Fruit fly (Drosophila melanogaster) whole organism, embryonic: ENCODE results near the gene Cpr11B.
A peak's percentile ranks its signal among the peaks of the same experiment; 100 is the strongest.

Experiments
- CG10431 ChIP-seq: fragments of 200-800 bp; sonication (Bioruptor generic); optimal IDR thresholded peaks from 3 replicates; lab custom pipeline; 2018; ENCODE audit warnings: missing biosample characterization, mild to moderate bottlenecking, missing genetic modification characterization
- CG12744 ChIP-seq: fragments of 200-800 bp; sonication (Bioruptor generic); optimal IDR thresholded peaks from 2 replicates; lab custom pipeline; 2016; ENCODE audit warnings: missing biosample characterization, missing genetic modification characterization
- CG12769 ChIP-seq: fragments of 200-800 bp; sonication (Bioruptor generic); optimal IDR thresholded peaks from 2 replicates; lab custom pipeline; 2019; ENCODE audit warnings: missing biosample characterization, mild to moderate bottlenecking, missing genetic modification characterization, moderate library complexity
- CG13123 ChIP-seq: fragments of 200-800 bp; sonication (Bioruptor generic); optimal IDR thresholded peaks from 2 replicates; lab custom pipeline; 2016; ENCODE audit warnings: missing biosample characterization, missing genetic modification characterization
- CG13775 ChIP-seq: fragments of 200-800 bp; sonication (Bioruptor generic); optimal IDR thresholded peaks from 3 replicates; lab custom pipeline; 2017; ENCODE audit warnings: missing biosample characterization, mild to moderate bottlenecking, missing genetic modification characterization
- CG1529 ChIP-seq: fragments of 200-800 bp; sonication (Bioruptor generic); optimal IDR thresholded peaks from 3 replicates; lab custom pipeline; 2018; ENCODE audit warnings: missing biosample characterization, missing genetic modification characterization
- CG18764 ChIP-seq: fragments of 200-800 bp; sonication (Bioruptor generic); optimal IDR thresholded peaks from 3 replicates; lab custom pipeline; 2016; ENCODE audit warnings: missing biosample characterization, missing genetic modification characterization
- CG2678 ChIP-seq: fragments of 200-800 bp; sonication (Bioruptor generic); optimal IDR thresholded peaks from 3 replicates; lab custom pipeline; 2019; ENCODE audit warnings: missing biosample characterization, mild to moderate bottlenecking, missing genetic modification characterization, moderate library complexity
- CG3065 ChIP-seq: fragments of 200-800 bp; sonication (Bioruptor generic); optimal IDR thresholded peaks from 2 replicates; lab custom pipeline; 2016; ENCODE audit warnings: missing biosample characterization, missing genetic modification characterization
- CG31365 ChIP-seq: fragments of 200-800 bp; sonication (Bioruptor generic); optimal IDR thresholded peaks from 2 replicates; lab custom pipeline; 2018; ENCODE audit warnings: missing biosample characterization, mild to moderate bottlenecking, missing genetic modification characterization
- CG31441 ChIP-seq: fragments of 200-800 bp; sonication (Bioruptor generic); IDR thresholded peaks from 2 replicates; pipeline ENCODE4 v1.3.6; 2022; ENCODE audit warnings: missing biosample characterization, missing genetic modification characterization
- CG3726 ChIP-seq: fragments of 200-800 bp; sonication (Bioruptor generic); IDR thresholded peaks from 3 replicates; pipeline ENCODE4, ENCODE4 v1.3.6; 2022; ENCODE audit warnings: missing biosample characterization, missing genetic modification characterization
- CG42726 ChIP-seq: fragments of 200-800 bp; sonication (Bioruptor generic); IDR thresholded peaks from 2 replicates; pipeline ENCODE4 v1.3.6; 2022; ENCODE audit warnings: missing biosample characterization, missing genetic modification characterization; ENCODE audit not compliant: partially characterized antibody
- CG4360 ChIP-seq: fragments of 200-800 bp; sonication (Bioruptor generic); IDR thresholded peaks from 2 replicates; pipeline ENCODE4 v1.3.6; 2022; ENCODE audit warnings: missing biosample characterization, missing genetic modification characterization
- CG4730 ChIP-seq: fragments of 200-800 bp; sonication (Bioruptor generic); IDR thresholded peaks from 2 replicates; pipeline ENCODE4 v1.3.6; 2022; ENCODE audit warnings: missing biosample characterization, missing genetic modification characterization
- CG6254 ChIP-seq: fragments of 200-800 bp; sonication (Bioruptor generic); optimal IDR thresholded peaks from 3 replicates; lab custom pipeline; 2017; ENCODE audit warnings: mild to moderate bottlenecking, missing biosample characterization, missing genetic modification reagents, missing genetic modification characterization
- CG8281 ChIP-seq: fragments of 200-800 bp; sonication (Bioruptor generic); optimal IDR thresholded peaks from 2 replicates; lab custom pipeline; 2018; ENCODE audit warnings: missing biosample characterization, mild to moderate bottlenecking, missing genetic modification characterization, moderate library complexity
- CG8765 ChIP-seq: fragments of 200-800 bp; sonication (Bioruptor generic); IDR thresholded peaks from 2 replicates; pipeline ENCODE4 v1.3.6; 2022; ENCODE audit warnings: missing biosample characterization, missing genetic modification characterization
- CG9215 ChIP-seq: fragments of 200-800 bp; sonication (Bioruptor generic); IDR thresholded peaks from 2 replicates; pipeline ENCODE4 v1.3.6; 2022; ENCODE audit warnings: missing biosample characterization, missing genetic modification characterization
- CG9817 ChIP-seq: fragments of 200-800 bp; sonication (Bioruptor generic); optimal IDR thresholded peaks from 2 replicates; lab custom pipeline; 2018; ENCODE audit warnings: missing biosample characterization, mild to moderate bottlenecking, missing genetic modification characterization, moderate library complexity
- Chrac-16 ChIP-seq: fragments of 200-800 bp; sonication (Bioruptor generic); optimal IDR thresholded peaks from 3 replicates; lab custom pipeline; 2016; ENCODE audit warnings: missing biosample characterization, missing genetic modification characterization
- Eip74EF ChIP-seq, 2 experiments: fragments of 200-800 bp in 1 of 2; fragments of >200 bp in 1 of 2; sonication (Bioruptor generic) in 1 of 2; optimal IDR thresholded peaks; 2 replicates each; lab custom pipeline; 2017 to 2019; ENCODE audit warnings: missing biosample characterization in 2 of 2, missing genetic modification characterization in 2 of 2, mild to moderate bottlenecking in 1 of 2, moderate library complexity in 1 of 2
- Hr51 ChIP-seq, 2 experiments: fragments of 200-800 bp; sonication (Bioruptor generic); optimal IDR thresholded peaks; 2 replicates in 1 of 2; 3 replicates in 1 of 2; lab custom pipeline; 2016 to 2018; ENCODE audit warnings: missing biosample characterization in 2 of 2, missing genetic modification characterization in 2 of 2, mild to moderate bottlenecking in 1 of 2, moderate library complexity in 1 of 2
- Hsf ChIP-seq: fragments of 200-800 bp; sonication (Bioruptor generic); optimal IDR thresholded peaks from 3 replicates; lab custom pipeline; 2016; ENCODE audit warnings: missing biosample characterization, missing genetic modification characterization
- Mes4 ChIP-seq: fragments of 200-800 bp; sonication (Bioruptor generic); optimal IDR thresholded peaks from 2 replicates; lab custom pipeline; 2016; ENCODE audit warnings: missing biosample characterization, missing genetic modification characterization
- NC2β ChIP-seq: fragments of 200-800 bp; sonication (Bioruptor generic); optimal IDR thresholded peaks from 2 replicates; lab custom pipeline; 2016; ENCODE audit warnings: missing biosample characterization, missing genetic modification characterization
- Pdp1 ChIP-seq, 2 experiments: fragments of 200-800 bp; sonication (Bioruptor generic); optimal IDR thresholded peaks; 3 replicates each; lab custom pipeline; 2016; ENCODE audit warnings: missing biosample characterization in 2 of 2, missing genetic modification characterization in 2 of 2, mild to moderate bottlenecking in 1 of 2, moderate library complexity in 1 of 2
- Ptx1 ChIP-seq: fragments of 200-800 bp; sonication (Bioruptor generic); IDR thresholded peaks from 2 replicates; pipeline ENCODE4 v1.3.6; 2022; ENCODE audit warnings: missing biosample characterization, missing genetic modification characterization
- Sox100B ChIP-seq: fragments of 200-800 bp; sonication (Bioruptor generic); optimal IDR thresholded peaks from 3 replicates; lab custom pipeline; 2018; ENCODE audit warnings: missing biosample characterization, mild to moderate bottlenecking, missing genetic modification characterization
- Trl ChIP-seq, 3 experiments: fragments of >200 bp in 2 of 3; fragments of 200-800 bp in 1 of 3; sonication (Bioruptor generic) in 1 of 3; optimal IDR thresholded peaks; 2 replicates in 1 of 3; 3 replicates in 2 of 3; lab custom pipeline; 2016 to 2017; ENCODE audit warnings: missing biosample characterization in 1 of 3, missing genetic modification characterization in 1 of 3
- Xbp1 ChIP-seq: fragments of 200-800 bp; sonication (Bioruptor generic); optimal IDR thresholded peaks from 3 replicates; lab custom pipeline; 2016; ENCODE audit warnings: missing biosample characterization, mild to moderate bottlenecking, missing genetic modification characterization
- chif ChIP-seq, 2 experiments: fragments of 200-800 bp; sonication (Bioruptor generic); optimal IDR thresholded peaks; 3 replicates each; lab custom pipeline; 2016; ENCODE audit warnings: missing biosample characterization in 2 of 2, missing genetic modification characterization in 2 of 2
- chinmo ChIP-seq: fragments of 200-800 bp; sonication (Bioruptor generic); IDR thresholded peaks from 4 replicates; pipeline ENCODE4 v1.3.6; 2022; ENCODE audit warnings: missing biosample characterization, missing genetic modification characterization; ENCODE audit not compliant: partially characterized antibody
- crp ChIP-seq, 2 experiments: fragments of 200-800 bp; sonication (Bioruptor generic); optimal IDR thresholded peaks; 2 replicates in 1 of 2; 3 replicates in 1 of 2; lab custom pipeline; 2017; ENCODE audit warnings: missing biosample characterization in 2 of 2, missing genetic modification characterization in 2 of 2, mild to moderate bottlenecking in 1 of 2, moderate library complexity in 1 of 2
- dan ChIP-seq: fragments of 200-800 bp; sonication (Bioruptor generic); IDR thresholded peaks from 2 replicates; pipeline ENCODE4 v1.3.6; 2022; ENCODE audit warnings: missing biosample characterization, missing genetic modification characterization
- dimm ChIP-seq: fragments of 200-800 bp; sonication (Bioruptor generic); IDR thresholded peaks from 2 replicates; pipeline ENCODE4 v1.3.6; 2022; ENCODE audit warnings: missing biosample characterization, missing genetic modification characterization
- eve ChIP-seq, 2 experiments: fragments of >200 bp; optimal IDR thresholded peaks; 2 replicates each; lab custom pipeline; 2017; ENCODE audit warnings: missing biosample characterization in 2 of 2, missing genetic modification characterization in 2 of 2
- hbn ChIP-seq: fragments of 200-800 bp; sonication (Bioruptor generic); IDR thresholded peaks from 2 replicates; pipeline ENCODE4 v1.3.6; 2022; ENCODE audit warnings: missing biosample characterization, missing genetic modification characterization; ENCODE audit not compliant: partially characterized antibody
- her ChIP-seq: fragments of 200-800 bp; sonication (Bioruptor generic); optimal IDR thresholded peaks from 2 replicates; lab custom pipeline; 2016; ENCODE audit warnings: missing biosample characterization, missing genetic modification characterization
- pho ChIP-seq: fragments of 200-800 bp; sonication (Bioruptor generic); optimal IDR thresholded peaks from 2 replicates; lab custom pipeline; 2016; ENCODE audit warnings: missing biosample characterization, missing genetic modification characterization
- prd ChIP-seq, 3 experiments: fragments of >200 bp in 2 of 3; fragments of 200-800 bp in 1 of 3; sonication (Bioruptor generic) in 1 of 3; optimal IDR thresholded peaks in 2 of 3; IDR thresholded peaks in 1 of 3; 2 replicates in 2 of 3; 3 replicates in 1 of 3; pipeline versions ENCODE4 v1.3.6 to Lab custom; 2017 to 2022; ENCODE audit warnings: missing biosample characterization in 1 of 3, missing genetic modification characterization in 1 of 3
- ranshi ChIP-seq: fragments of 200-800 bp; sonication (Bioruptor generic); IDR thresholded peaks from 2 replicates; pipeline ENCODE4 v1.3.6; 2022; ENCODE audit warnings: missing biosample characterization, missing genetic modification characterization
- repo ChIP-seq: fragments of 200-800 bp; sonication (Bioruptor generic); optimal IDR thresholded peaks from 2 replicates; lab custom pipeline; 2016; ENCODE audit warnings: missing biosample characterization, missing genetic modification characterization
- rib ChIP-seq: fragments of 200-800 bp; sonication (Bioruptor generic); IDR thresholded peaks from 2 replicates; pipeline ENCODE4 v1.3.6; 2022; ENCODE audit warnings: missing biosample characterization, missing genetic modification characterization
- so ChIP-seq: fragments of 200-800 bp; sonication (Bioruptor generic); IDR thresholded peaks from 3 replicates; pipeline ENCODE4 v1.3.6; 2022; ENCODE audit warnings: missing biosample characterization, missing genetic modification characterization
- sr ChIP-seq: fragments of 200-800 bp; sonication (Bioruptor generic); IDR thresholded peaks from 3 replicates; pipeline ENCODE4 v1.3.6; 2022; ENCODE audit warnings: missing biosample characterization, missing genetic modification characterization
- stwl ChIP-seq: fragments of 200-800 bp; sonication (Bioruptor generic); optimal IDR thresholded peaks from 3 replicates; lab custom pipeline; 2018; ENCODE audit warnings: missing biosample characterization, mild to moderate bottlenecking, missing genetic modification characterization, moderate library complexity
- tna ChIP-seq: fragments of 200-800 bp; sonication (Bioruptor generic); IDR thresholded peaks from 2 replicates; pipeline ENCODE4 v1.3.6; 2022; ENCODE audit warnings: missing biosample characterization, missing genetic modification characterization; ENCODE audit not compliant: partially characterized antibody

Gene Cpr11B

dm6 chrX:12575827-12576408, 23.0 kb downstream of the Cpr11B start (continued):
- peak; percentile 47; the same call in 1 of the 2 replicates for TF ChIP-seq ranshi (GFP tag; lab: Robert Waterston, UW)
- TF ChIP-seq Chrac-16, result peak; percentile 64
- TF ChIP-seq dimm (GFP tag; lab: Robert Waterston, UW), result peak; percentile 25; the same call in 1 of the 2 replicates
- peak; percentile 85 for TF ChIP-seq CG6254 (GFP tag; lab: Kevin White, UChicago)
- TF ChIP-seq NC2β (GFP tag; lab: Kevin White, UChicago), result peak; percentile 58
- TF ChIP-seq CG10431 (GFP tag; lab: Kevin White, UChicago), result peak; percentile 20
- peak; percentile 66 for TF ChIP-seq Xbp1 (GFP tag; lab: Kevin White, UChicago)
- TF ChIP-seq CG13123 (GFP tag; lab: Kevin White, UChicago), result peak; percentile 30
- TF ChIP-seq CG12769 (tag; lab: Kevin White, UChicago), result no peak
- no peak for TF ChIP-seq Eip74EF (GFP tag; optimal IDR thresholded peaks at IDR 0.05; lab: Kevin White, UChicago)
- TF ChIP-seq pho (GFP tag; lab: Kevin White, UChicago), result no peak
- TF ChIP-seq repo (GFP tag; lab: Kevin White, UChicago), result no peak
- peak; percentile 29 for TF ChIP-seq CG3065 (GFP tag; lab: Kevin White, UChicago)
- TF ChIP-seq Sox100B (GFP tag; lab: Kevin White, UChicago), result peak; percentile 76
- peak; percentile 18; the same call in 1 of the 2 replicates for TF ChIP-seq CG4730 (GFP tag; lab: Robert Waterston, UW)
- peak; percentile 32 to 79 for TF ChIP-seq chif (GFP tag; optimal IDR thresholded peaks at IDR 0.05; lab: Kevin White, UChicago)
- TF ChIP-seq CG18764 (GFP tag; lab: Kevin White, UChicago), result peak; percentile 19
- TF ChIP-seq chinmo (GFP tag; lab: Robert Waterston, UW), result no peak
- TF ChIP-seq CG9817 (tag; lab: Kevin White, UChicago), result peak; percentile 7
- no peak for TF ChIP-seq sr (GFP tag; lab: Robert Waterston, UW)
- TF ChIP-seq eve (GFP tag; optimal IDR thresholded peaks at IDR 0.05; lab: Kevin White, UChicago), result peak in 1 of 2 experiments; percentile 86
- peak; percentile 88 for TF ChIP-seq CG31441 (GFP tag; lab: Robert Waterston, UW)
- TF ChIP-seq CG8765 (GFP tag; lab: Robert Waterston, UW), result peak; percentile 32; the same call in 1 of the 2 replicates
- peak; percentile 65; the same call in 1 of the 3 replicates for TF ChIP-seq so (GFP tag; lab: Robert Waterston, UW)
- peak; percentile 36 for TF ChIP-seq Mes4 (GFP tag; lab: Kevin White, UChicago)
- no peak for TF ChIP-seq CG12744
- TF ChIP-seq crp (GFP tag; optimal IDR thresholded peaks at IDR 0.05; lab: Kevin White, UChicago), result no peak
- TF ChIP-seq CG13775 (GFP tag; lab: Kevin White, UChicago), result peak; percentile 66
- TF ChIP-seq her (GFP tag; lab: Kevin White, UChicago), result no peak
- peak; percentile 57 for TF ChIP-seq Hsf (GFP tag; lab: Kevin White, UChicago)
- TF ChIP-seq CG8281, result peak; percentile 7
- no peak for TF ChIP-seq prd (optimal IDR thresholded peaks at IDR 0.05; lab: Kevin White, UChicago)
- TF ChIP-seq prd (GFP tag; IDR thresholded peaks at IDR 0.05; lab: Robert Waterston, UW), result peak; percentile 64; the same call in 2 of the 3 replicates
- no peak for TF ChIP-seq tna (GFP tag; lab: Robert Waterston, UW)
- no peak for TF ChIP-seq CG4360 (GFP tag; lab: Robert Waterston, UW)
- TF ChIP-seq stwl (tag; lab: Kevin White, UChicago), result peak; percentile 4
- TF ChIP-seq hbn (GFP tag; lab: Robert Waterston, UW), result no peak
- 0 out of 2 replicates have a peak, but pooled peaks have one; percentile 9 for TF ChIP-seq CG9215 (GFP tag; lab: Robert Waterston, UW)
- TF ChIP-seq CG3726 (GFP tag; lab: Robert Waterston, UW), result no peak
- TF ChIP-seq Ptx1 (GFP tag; lab: Robert Waterston, UW), result peak; percentile 52
- TF ChIP-seq CG2678 (tag; lab: Kevin White, UChicago), result peak; percentile 75
- TF ChIP-seq Trl (optimal IDR thresholded peaks at IDR 0.05; lab: Kevin White, UChicago), result no peak
- TF ChIP-seq Trl (GFP tag; optimal IDR thresholded peaks at IDR 0.05; lab: Kevin White, UChicago), result no peak
- TF ChIP-seq Hr51 (GFP tag; optimal IDR thresholded peaks at IDR 0.05; lab: Kevin White, UChicago), result peak in 1 of 2 experiments; percentile 48
- peak; percentile 44; the same call in 1 of the 2 replicates for TF ChIP-seq dan (GFP tag; lab: Robert Waterston, UW)
- peak; percentile 44 to 48 for TF ChIP-seq Pdp1 (GFP tag; optimal IDR thresholded peaks at IDR 0.05; lab: Kevin White, UChicago)
- no peak for TF ChIP-seq CG31365 (tag; lab: Kevin White, UChicago)
- peak; percentile 78 for TF ChIP-seq CG1529 (GFP tag; lab: Kevin White, UChicago)
- TF ChIP-seq CG42726, result no peak
- TF ChIP-seq rib (GFP tag; lab: Robert Waterston, UW), result peak; percentile 71
